Worm (Caenorhabditis elegans) whole organism, L4 larva: ENCODE results near the gene T07F10.5.
"Not testable (repeated sequence)": the region's sequence is repeated elsewhere in the genome, so short reads cannot be mapped to it uniquely, and the experiment has no call there.

Experiments used
- F37D6.2 ChIP-seq: sonication (generic microtip); optimal IDR thresholded peaks from 2 replicates; lab custom pipeline; 2016; ENCODE audit warnings: mild to moderate bottlenecking, missing genetic modification characterization, missing compliant biosample characterization
- F49E8.2 ChIP-seq: sonication (generic microtip); optimal IDR thresholded peaks from 2 replicates; lab custom pipeline; 2016; ENCODE audit warnings: missing compliant biosample characterization, mild to moderate bottlenecking, missing genetic modification characterization, borderline replicate concordance
- T20F7.1 ChIP-seq: fragments of 200-800 bp; sonication (Bioruptor generic); optimal IDR thresholded peaks from 2 replicates; lab custom pipeline; 2018; ENCODE audit warnings: mild to moderate bottlenecking, missing genetic modification characterization, missing compliant biosample characterization
- T26A8.4 ChIP-seq: fragments of 200-800 bp; sonication (Bioruptor generic); IDR thresholded peaks from 2 replicates; pipeline ENCODE4 v1.3.6; 2022; ENCODE audit warnings: missing genetic modification characterization, missing compliant biosample characterization
- Y5F2A.4 ChIP-seq: fragments of 200-800 bp; sonication (Bioruptor generic); optimal IDR thresholded peaks from 2 replicates; lab custom pipeline; 2018; ENCODE audit warnings: mild to moderate bottlenecking, missing genetic modification characterization, missing compliant biosample characterization
- Y75B8A.6 ChIP-seq: fragments of 200-800 bp; sonication (Bioruptor generic); IDR thresholded peaks from 2 replicates; pipeline ENCODE4 v1.3.6; 2022; ENCODE audit warnings: missing genetic modification reagents, missing genetic modification characterization, missing compliant biosample characterization
- ZK337.2 ChIP-seq: fragments of 200-800 bp; sonication (Bioruptor generic); IDR thresholded peaks from 2 replicates; pipeline ENCODE4 v1.3.6; 2022; ENCODE audit warnings: missing genetic modification reagents, missing genetic modification characterization, missing compliant biosample characterization
- aha-1 ChIP-seq: fragments of 150-350 bp; peaks from one replicate; lab custom pipeline; 2014; ENCODE audit warnings: missing biosample characterization, missing genetic modification characterization
- ceh-20 ChIP-seq: fragments of 200-800 bp; sonication (Bioruptor generic); IDR thresholded peaks from 2 replicates; pipeline ENCODE4 v1.3.6; 2022; ENCODE audit warnings: missing genetic modification reagents, missing genetic modification characterization, missing compliant biosample characterization
- ces-1 ChIP-seq: fragments of 150-350 bp; sonication (generic microtip); optimal IDR thresholded peaks from 4 replicates; lab custom pipeline; 2014; ENCODE audit warnings: missing biosample characterization, missing genetic modification reagents, missing genetic modification characterization
- ctbp-1 ChIP-seq: fragments of 200-800 bp; sonication (Bioruptor generic); IDR thresholded peaks from 2 replicates; pipeline ENCODE4 v1.3.6; 2022; ENCODE audit warnings: missing genetic modification reagents, missing genetic modification characterization, missing compliant biosample characterization
- daf-19 ChIP-seq: fragments of 200-800 bp; sonication (Bioruptor generic); conservative IDR thresholded peaks from 2 replicates; pipeline ENCODE4 v1.3.6; 2022; ENCODE audit warnings: missing genetic modification characterization, missing compliant biosample characterization
- dmd-6 ChIP-seq: fragments of 200-800 bp; sonication (Bioruptor generic); IDR thresholded peaks from 2 replicates; pipeline ENCODE4 v1.3.6; 2022; ENCODE audit warnings: missing genetic modification reagents, missing genetic modification characterization, missing compliant biosample characterization
- dmd-8 ChIP-seq: fragments of 200-800 bp; sonication (Bioruptor generic); IDR thresholded peaks from 2 replicates; pipeline ENCODE4 v1.3.6; 2022; ENCODE audit warnings: missing genetic modification characterization, missing compliant biosample characterization
- dpl-1 ChIP-seq: fragments of 150-350 bp; optimal IDR thresholded peaks from 2 replicates; lab custom pipeline; 2014; ENCODE audit warnings: missing biosample characterization, missing genetic modification reagents, missing genetic modification characterization
- egl-43 ChIP-seq: fragments of 200-800 bp; sonication (Bioruptor generic); IDR thresholded peaks from 2 replicates; pipeline ENCODE4 v1.3.6; 2022; ENCODE audit warnings: missing genetic modification reagents, missing genetic modification characterization, missing compliant biosample characterization
- fkh-10 ChIP-seq: fragments of 150-350 bp; optimal IDR thresholded peaks from 2 replicates; lab custom pipeline; 2014; ENCODE audit warnings: missing biosample characterization, missing genetic modification reagents, missing genetic modification characterization
- gei-8 ChIP-seq: fragments of 200-800 bp; sonication (Bioruptor generic); optimal IDR thresholded peaks from 2 replicates; lab custom pipeline; 2018; ENCODE audit warnings: mild to moderate bottlenecking, missing genetic modification characterization, missing compliant biosample characterization
- hlh-11 ChIP-seq: fragments of 200-800 bp; sonication (Bioruptor generic); optimal IDR thresholded peaks from 2 replicates; lab custom pipeline; 2018; ENCODE audit warnings: mild to moderate bottlenecking, missing genetic modification characterization, missing compliant biosample characterization
- hlh-30 ChIP-seq: sonication (generic microtip); optimal IDR thresholded peaks from 2 replicates; lab custom pipeline; 2017; ENCODE audit warnings: antibody characterized with exemption, mild to moderate bottlenecking, missing genetic modification characterization, missing compliant biosample characterization; ENCODE audit not compliant: insufficient read depth
- hmg-1.1 ChIP-seq: fragments of 200-800 bp; sonication (Bioruptor generic); IDR thresholded peaks from 2 replicates; pipeline ENCODE4 v1.3.6; 2022; ENCODE audit warnings: missing genetic modification reagents, missing genetic modification characterization, missing compliant biosample characterization
- lin-1 ChIP-seq: fragments of 200-800 bp; sonication (Bioruptor generic); IDR thresholded peaks from 2 replicates; pipeline ENCODE4 v1.3.6; 2022; ENCODE audit warnings: missing genetic modification reagents, missing genetic modification characterization, missing compliant biosample characterization
- lin-15B ChIP-seq: fragments of 150-350 bp; sonication (generic microtip); optimal IDR thresholded peaks from 3 replicates; lab custom pipeline; 2014; ENCODE audit warnings: missing biosample characterization, missing genetic modification characterization
- lsy-2 ChIP-seq, 2 experiments: fragments of 150-350 bp in 1 of 2; sonication (generic microtip) in 1 of 2; optimal IDR thresholded peaks; 2 replicates each; lab custom pipeline; 2014 to 2017; ENCODE audit warnings: missing biosample characterization in 2 of 2, missing genetic modification characterization in 2 of 2
- mdt-29 ChIP-seq: fragments of 200-800 bp; sonication (Bioruptor generic); IDR thresholded peaks from 2 replicates; pipeline ENCODE4 v1.3.6; 2022; ENCODE audit warnings: missing genetic modification reagents, missing genetic modification characterization, missing compliant biosample characterization
- mep-1 ChIP-seq: fragments of 150-350 bp; sonication (generic microtip); optimal IDR thresholded peaks from 3 replicates; lab custom pipeline; 2014; ENCODE audit warnings: missing biosample characterization, missing genetic modification characterization
- mxl-2 ChIP-seq: fragments of 200-800 bp; sonication (Bioruptor generic); conservative IDR thresholded peaks from 2 replicates; pipeline ENCODE4 v1.3.6; 2022; ENCODE audit warnings: missing genetic modification reagents, missing genetic modification characterization, missing compliant biosample characterization
- nhr-237 ChIP-seq: sonication (generic microtip); optimal IDR thresholded peaks from 2 replicates; lab custom pipeline; 2017; ENCODE audit warnings: missing biosample characterization, missing genetic modification characterization
- nhr-25 ChIP-seq: sonication (generic microtip); optimal IDR thresholded peaks from 2 replicates; lab custom pipeline; 2017; ENCODE audit warnings: missing genetic modification characterization, mild to moderate bottlenecking, missing compliant biosample characterization, antibody characterized with exemption, moderate library complexity, borderline replicate concordance; ENCODE audit not compliant: insufficient read depth
- nhr-28 ChIP-seq: fragments of 150-350 bp; optimal IDR thresholded peaks from 2 replicates; lab custom pipeline; 2014; ENCODE audit warnings: missing biosample characterization, missing genetic modification characterization
- nhr-41 ChIP-seq: fragments of 200-800 bp; sonication (Bioruptor generic); IDR thresholded peaks from 2 replicates; pipeline ENCODE4 v1.3.6; 2022; ENCODE audit warnings: missing genetic modification reagents, missing genetic modification characterization, missing compliant biosample characterization
- nhr-48 ChIP-seq: sonication (generic microtip); optimal IDR thresholded peaks from 2 replicates; lab custom pipeline; 2016; ENCODE audit warnings: mild to moderate bottlenecking, missing genetic modification characterization, missing compliant biosample characterization
- pha-4 ChIP-seq, 2 experiments: fragments of 150-350 bp in 1 of 2; fragments of 200-800 bp in 1 of 2; sonication (Bioruptor generic) in 1 of 2; IDR thresholded peaks in 1 of 2; optimal IDR thresholded peaks in 1 of 2; 2 replicates each; pipeline versions ENCODE4 v1.3.6 to Lab custom; 2014 to 2022; ENCODE audit warnings: missing genetic modification characterization in 2 of 2, missing genetic modification reagents in 2 of 2, missing biosample characterization in 1 of 2, missing compliant biosample characterization in 1 of 2
- rbr-2 ChIP-seq: sonication (generic microtip); optimal IDR thresholded peaks from 2 replicates; lab custom pipeline; 2016; ENCODE audit warnings: missing genotype, missing genetic modification characterization, missing compliant biosample characterization
- set-16 ChIP-seq: fragments of 200-800 bp; sonication (Bioruptor generic); IDR thresholded peaks from 2 replicates; pipeline ENCODE4 v1.3.6; 2022; ENCODE audit warnings: missing genetic modification reagents, missing genetic modification characterization, missing compliant biosample characterization
- snpc-1.2 ChIP-seq: fragments of 200-800 bp; sonication (Bioruptor generic); IDR thresholded peaks from 2 replicates; pipeline ENCODE4 v1.3.6; 2022; ENCODE audit warnings: missing genetic modification reagents, missing genetic modification characterization, missing compliant biosample characterization
- spr-3 ChIP-seq: fragments of 200-800 bp; sonication (Bioruptor generic); optimal IDR thresholded peaks from 2 replicates; lab custom pipeline; 2018; ENCODE audit warnings: mild to moderate bottlenecking, missing genetic modification characterization, missing compliant biosample characterization
- tag-97 ChIP-seq: fragments of 200-800 bp; sonication (Bioruptor generic); IDR thresholded peaks from 2 replicates; pipeline ENCODE4 v1.3.6; 2022; ENCODE audit warnings: missing genetic modification characterization, missing compliant biosample characterization
- tra-1 ChIP-seq: fragments of 200-800 bp; sonication (Bioruptor generic); IDR thresholded peaks from 2 replicates; pipeline ENCODE4 v1.3.6; 2022; ENCODE audit warnings: missing genetic modification reagents, missing genetic modification characterization, missing compliant biosample characterization
- unc-62 ChIP-seq, 3 experiments: fragments of 150-350 bp in 1 of 3; sonication (generic microtip); optimal IDR thresholded peaks in 2 of 3; peaks in 1 of 3; 1 replicate in 1 of 3; 2 replicates in 2 of 3; lab custom pipeline; 2014 to 2017; ENCODE audit warnings: missing biosample characterization in 3 of 3, missing genetic modification characterization in 3 of 3, missing genetic modification reagents in 3 of 3, missing genotype in 1 of 3
- zfp-3 ChIP-seq: fragments of 200-800 bp; sonication (Bioruptor generic); conservative IDR thresholded peaks from 2 replicates; pipeline ENCODE4 v1.3.6; 2022; ENCODE audit warnings: missing genetic modification reagents, missing genetic modification characterization, missing compliant biosample characterization
- ztf-11 ChIP-seq: fragments of 150-350 bp; optimal IDR thresholded peaks from 2 replicates; lab custom pipeline; 2014; ENCODE audit warnings: missing biosample characterization, missing genetic modification characterization
- ztf-7 ChIP-seq: fragments of 150-350 bp; optimal IDR thresholded peaks from 2 replicates; lab custom pipeline; 2014; ENCODE audit warnings: missing biosample characterization, missing genetic modification characterization

The T07F10.5 gene

DNA sequence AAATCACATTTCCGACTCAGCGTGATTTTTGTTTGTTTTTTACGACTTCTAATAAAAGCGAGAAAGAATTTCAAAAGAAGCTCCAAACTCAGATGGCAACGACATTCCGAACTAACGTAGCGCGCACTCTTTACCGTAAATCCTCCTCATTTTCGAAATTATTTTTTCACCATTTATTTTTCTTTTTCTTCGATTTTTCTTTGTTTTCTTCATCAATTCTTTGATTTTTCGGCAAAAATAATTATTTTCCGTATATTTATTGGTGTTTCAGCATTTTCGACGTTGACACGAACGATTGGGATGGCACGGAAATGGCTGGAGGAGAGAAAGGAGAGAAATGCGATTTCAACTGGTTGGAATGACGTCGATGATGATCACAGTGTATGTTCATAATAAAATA is at the start of gene T07F10.5:
Gene T07F10.5 (plus strand): TSS at position 301 of the 400 bp plus-strand sequence.
- TF ChIP-seq lin-1, dmd-8, ctbp-1 (GFP tag; lab: Robert Waterston, UW): not testable (repeated sequence)

DNA sequence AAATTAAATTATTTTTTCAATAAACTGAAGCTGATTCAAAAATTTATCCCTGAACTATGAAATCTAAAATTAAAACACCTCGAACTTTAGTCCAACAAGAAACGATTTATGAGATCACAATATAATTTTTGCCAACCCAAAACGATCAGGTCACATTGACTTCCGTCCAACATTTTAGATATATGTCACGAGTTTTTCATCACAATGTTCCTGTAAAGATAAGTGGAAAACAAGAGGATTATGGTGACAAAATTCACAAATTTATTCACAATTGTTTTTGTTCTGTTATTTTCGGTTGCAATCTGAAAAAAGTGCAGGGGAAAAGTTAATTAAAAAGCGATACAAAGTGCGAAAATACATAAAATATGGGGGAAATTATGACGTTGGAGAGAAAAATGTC is 49.0 kb upstream of the T07F10.5 start:
- TF ChIP-seq F49E8.2 (tag; lab: Kevin White, UChicago) (no peak), hlh-30 (tag; lab: Kevin White, UChicago) (peak; percentile 37), mep-1 (peak; percentile 4), snpc-1.2 (GFP tag; lab: Robert Waterston, UW) (no peak), fkh-10 (GFP tag; lab: Kevin White, UChicago) (no peak), ztf-7 (tag; lab: Kevin White, UChicago) (no peak), lin-15B (tag; lab: Kevin White, UChicago) (no peak), mxl-2 (GFP tag; lab: Robert Waterston, UW) (no peak), tra-1 (GFP tag; lab: Robert Waterston, UW) (no peak), Y5F2A.4 (no peak), nhr-28 (tag; lab: Kevin White, UChicago) (no peak), unc-62 (GFP tag; optimal IDR thresholded peaks at IDR 0.05 in 1 of 2; lab: Kevin White, UChicago) (peak in 1 of 2 experiments; percentile 74), unc-62 (tag; optimal IDR thresholded peaks at IDR 0.05; lab: Kevin White, UChicago) (no peak), T26A8.4 (GFP tag; lab: Robert Waterston, UW) (no peak), dmd-6 (GFP tag; lab: Robert Waterston, UW) (no peak), dpl-1 (no peak), nhr-41 (GFP tag; lab: Robert Waterston, UW) (no peak), pha-4 (GFP tag; IDR thresholded peaks at IDR 0.05; lab: Robert Waterston, UW) (no peak), pha-4 (tag; optimal IDR thresholded peaks at IDR 0.05; lab: Kevin White, UChicago) (no peak), set-16 (GFP tag; lab: Robert Waterston, UW) (no peak), lsy-2 (tag; optimal IDR thresholded peaks at IDR 0.05; lab: Kevin White, UChicago) (peak; percentile 12 to 47), Y75B8A.6 (GFP tag; lab: Robert Waterston, UW) (no peak), aha-1 (tag; lab: Kevin White, UChicago) (no peak), ZK337.2 (GFP tag; lab: Robert Waterston, UW) (no peak)

DNA sequence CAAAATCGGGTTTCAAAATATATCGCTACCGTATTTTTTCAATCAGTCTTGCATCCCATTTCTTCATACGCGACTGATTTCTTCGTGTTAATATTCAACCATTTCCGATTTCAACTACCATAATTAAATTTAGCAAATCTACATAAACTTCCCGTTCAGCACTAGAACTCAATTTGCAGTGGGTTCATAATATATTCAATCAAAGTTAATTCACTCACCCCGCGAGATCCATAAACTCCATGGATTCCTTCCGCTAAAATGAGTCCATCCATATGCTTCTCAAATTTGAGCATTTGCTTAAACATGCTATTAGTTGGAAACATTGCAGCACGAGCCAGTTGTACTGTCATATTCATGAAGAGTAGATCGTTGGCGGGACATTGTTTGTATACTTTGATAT is 47.2 kb upstream of the T07F10.5 start:
- TF ChIP-seq ceh-20 (GFP tag; lab: Robert Waterston, UW): no peak
- TF ChIP-seq unc-62 (GFP tag; optimal IDR thresholded peaks at IDR 0.05 in 1 of 2; lab: Kevin White, UChicago): peak in 1 of 2 experiments; percentile 10
- TF ChIP-seq unc-62 (tag; optimal IDR thresholded peaks at IDR 0.05; lab: Kevin White, UChicago): no peak
- TF ChIP-seq, all 104 proteins: peak for 1

DNA sequence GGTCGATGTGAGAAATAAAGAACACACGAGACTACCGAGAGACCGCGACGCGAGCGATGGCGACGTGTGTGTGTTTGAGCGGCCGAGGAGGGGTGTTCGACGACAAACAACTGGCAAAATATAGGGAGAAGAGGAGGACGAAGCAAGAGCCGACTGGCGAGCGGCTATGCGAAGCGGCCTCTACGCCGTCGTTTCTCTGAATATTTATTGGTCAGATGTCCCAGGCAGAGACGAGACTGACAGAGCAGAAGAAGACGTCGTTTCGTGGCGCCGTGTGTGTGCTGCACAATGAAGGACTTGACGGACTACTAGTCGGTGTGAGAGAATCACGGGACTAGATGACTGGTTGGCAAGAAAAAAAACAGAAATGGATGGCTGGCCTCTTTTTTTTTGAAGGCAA is 46.6 kb upstream of the T07F10.5 start:
- TF ChIP-seq egl-43 (no peak), mdt-29 (GFP tag; lab: Robert Waterston, UW) (no peak), Y75B8A.6 (GFP tag; lab: Robert Waterston, UW) (no peak), ztf-11 (tag; lab: Kevin White, UChicago) (no peak), ZK337.2 (GFP tag; lab: Robert Waterston, UW) (no peak), gei-8 (GFP tag; lab: Kevin White, UChicago) (no peak), nhr-25 (no peak), T20F7.1 (no peak), ces-1 (GFP tag; lab: Kevin White, UChicago) (no peak), tag-97 (GFP tag; lab: Robert Waterston, UW) (no peak), spr-3 (no peak), nhr-28 (tag; lab: Kevin White, UChicago) (no peak), lin-15B (tag; lab: Kevin White, UChicago) (no peak), F37D6.2 (tag; lab: Kevin White, UChicago) (peak; percentile 75), aha-1 (tag; lab: Kevin White, UChicago) (peak; percentile 97), hlh-30 (tag; lab: Kevin White, UChicago) (peak; percentile 83), lsy-2 (tag; optimal IDR thresholded peaks at IDR 0.05; lab: Kevin White, UChicago) (peak; percentile 3 to 50), rbr-2 (tag; lab: Kevin White, UChicago) (peak; percentile 79), hlh-11 (tag; lab: Kevin White, UChicago) (peak; percentile 41), zfp-3 (no peak), nhr-48 (tag; lab: Kevin White, UChicago) (no peak), nhr-237 (tag; lab: Kevin White, UChicago) (no peak), daf-19 (GFP tag; lab: Robert Waterston, UW) (no peak), hmg-1.1 (GFP tag; lab: Robert Waterston, UW) (peak; percentile 79)
